Worm (Caenorhabditis elegans) whole organism, young adult: ENCODE data around the gene C09B9.4.

ENCODE experiments used
- aptf-3 ChIP-seq: fragments of 200-800 bp; sonication (Bioruptor generic); IDR thresholded peaks from 2 replicates; pipeline ENCODE4 v1.3.6; 2022; ENCODE audit warnings: missing genetic modification characterization, missing compliant biosample characterization
- nhr-80 ChIP-seq: sonication (generic microtip); optimal IDR thresholded peaks from 2 replicates; lab custom pipeline; 2016; ENCODE audit warnings: missing genetic modification characterization, missing compliant biosample characterization
- snpc-4 ChIP-seq, 5 experiments: fragments of 150-350 bp in 1 of 5; sonication (generic microtip) in 4 of 5; optimal IDR thresholded peaks; 2 replicates each; lab custom pipeline; 2014 to 2018; ENCODE audit warnings: missing genetic modification characterization in 5 of 5, missing biosample characterization in 3 of 5, antibody characterized with exemption in 2 of 5, mild to moderate bottlenecking in 2 of 5, missing compliant biosample characterization in 2 of 5, missing genotype in 2 of 5, moderate library complexity in 2 of 5, missing genetic modification reagents in 1 of 5
- unc-62 ChIP-seq: fragments of 150-350 bp; optimal IDR thresholded peaks from 2 replicates; lab custom pipeline; 2014; ENCODE audit warnings: missing biosample characterization, missing genetic modification reagents, missing genetic modification characterization

DNA sequence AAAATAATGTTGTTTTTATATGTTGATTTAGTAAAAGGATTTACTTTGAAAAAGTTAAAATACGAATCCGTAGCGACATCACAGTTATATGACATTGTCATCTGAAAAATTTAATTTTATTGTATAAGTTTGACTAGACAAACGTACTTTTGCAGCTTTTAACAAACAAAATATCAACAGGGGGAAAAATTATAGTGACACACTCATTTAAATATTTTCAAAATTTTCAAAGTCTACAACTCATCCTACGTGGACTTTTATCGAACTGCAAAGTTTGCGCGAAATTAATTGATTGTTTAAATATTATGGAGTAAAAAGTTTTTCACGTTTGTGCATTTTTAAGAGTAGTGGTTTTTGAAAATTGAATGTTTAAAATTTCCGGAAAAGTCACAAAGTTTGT, 7.5 kb downstream of the C09B9.4 start, which contains the start of gene C09B9.85:
- no peak for TF ChIP-seq nhr-80 (tag; lab: Kevin White, UChicago)
- no peak for TF ChIP-seq unc-62 (GFP tag; lab: Kevin White, UChicago)
- no peak for TF ChIP-seq snpc-4 (GFP tag; optimal IDR thresholded peaks at IDR 0.05; lab: Kevin White, UChicago)
- no peak for TF ChIP-seq snpc-4 (tag; optimal IDR thresholded peaks at IDR 0.05; lab: Kevin White, UChicago)
- TF ChIP-seq aptf-3 (GFP tag; lab: Robert Waterston, UW): no peak
